Fruit fly (Drosophila melanogaster): Measurements from ENCODE around the gene Smr.
A peak's percentile ranks its signal among the peaks of the same experiment; 100 is the strongest.

The Smr gene

dm6 chrX:12667008-12667407 is 75.4 kb downstream of the Smr start:
- TF ChIP-seq Antp (GFP tag; optimal IDR thresholded peaks at IDR 0.05) (no peak), Spps (tag; optimal IDR thresholded peaks at IDR 0.05) (no peak), CG9932 (GFP tag; IDR thresholded peaks at IDR 0.05) (no peak), Ada2b (GFP tag; IDR thresholded peaks at IDR 0.05) (no peak), CG18011 (GFP tag; optimal IDR thresholded peaks at IDR 0.05) (no peak), seq (GFP tag; IDR thresholded peaks at IDR 0.05) (no peak), Atf6 (GFP tag; IDR thresholded peaks at IDR 0.05) (peak; percentile 53), da (GFP tag; optimal IDR thresholded peaks at IDR 0.05) (no peak), CG10321 (GFP tag; IDR thresholded peaks at IDR 0.05) (no peak), CG34376 (GFP tag; optimal IDR thresholded peaks at IDR 0.05) (peak; percentile 6), D19B (GFP tag; optimal IDR thresholded peaks at IDR 0.05) (no peak), nerfin-2 (GFP tag; IDR thresholded peaks at IDR 0.05; ENCODE audit: partially characterized antibody) (no peak), onecut (GFP tag; IDR thresholded peaks at IDR 0.05) (no peak), Bdp1 (GFP tag; optimal IDR thresholded peaks at IDR 0.05) (no peak), CG13296 (GFP tag; optimal IDR thresholded peaks at IDR 0.05) (peak; percentile 31), Lpt (GFP tag; optimal IDR thresholded peaks at IDR 0.05) (no peak), Meics (GFP tag; optimal IDR thresholded peaks at IDR 0.05) (no peak), CG34422 (GFP tag; IDR thresholded peaks at IDR 0.05) (no peak), Bteb2 (GFP tag; optimal IDR thresholded peaks at IDR 0.05) (no peak), Dek (tag; optimal IDR thresholded peaks at IDR 0.05) (no peak), CG4707 (GFP tag; optimal IDR thresholded peaks at IDR 0.05) (no peak), TFAM (GFP tag; optimal IDR thresholded peaks at IDR 0.05) (no peak), CG13894 (tag; optimal IDR thresholded peaks at IDR 0.05) (peak; percentile 44), wek (GFP tag; optimal IDR thresholded peaks at IDR 0.05) (peak; percentile 8), CG1529 (GFP tag; optimal IDR thresholded peaks at IDR 0.05) (no peak), dimm (GFP tag; IDR thresholded peaks at IDR 0.05) (no peak), B-H2 (GFP tag; optimal IDR thresholded peaks at IDR 0.05) (peak; percentile 12), gem (tag; optimal IDR thresholded peaks at IDR 0.05) (no peak), CG12391 (tag; optimal IDR thresholded peaks at IDR 0.05) (no peak), klu (GFP tag; IDR thresholded peaks at IDR 0.05) (no peak), sna (GFP tag; IDR thresholded peaks at IDR 0.05; ENCODE audit: partially characterized antibody) (no peak), CG6689 (GFP tag; IDR thresholded peaks at IDR 0.05) (no peak), Nf-YC (tag; optimal IDR thresholded peaks at IDR 0.05) (no peak), Asciz (GFP tag; optimal IDR thresholded peaks at IDR 0.05) (no peak), Sox100B (GFP tag; optimal IDR thresholded peaks at IDR 0.05) (no peak), ham (GFP tag; IDR thresholded peaks at IDR 0.05) (no peak), hb (GFP tag; IDR thresholded peaks at IDR 0.05; ENCODE audit: partially characterized antibody) (no peak), shn (GFP tag; optimal IDR thresholded peaks at IDR 0.05) (no peak), CrebB (tag; optimal IDR thresholded peaks at IDR 0.05) (peak; percentile 49), CG12071 (GFP tag; optimal IDR thresholded peaks at IDR 0.05) (peak; percentile 38), run (tag; optimal IDR thresholded peaks at IDR 0.05) (no peak), CG14014 (GFP tag; IDR thresholded peaks at IDR 0.05) (peak; percentile 54; the same call in 1 of the 2 replicates), Mrtf (GFP tag; IDR thresholded peaks at IDR 0.05) (no peak), kni (GFP tag; optimal IDR thresholded peaks at IDR 0.05) (no peak), disco-r (GFP tag; optimal IDR thresholded peaks at IDR 0.05) (no peak), ro (GFP tag; IDR thresholded peaks at IDR 0.05) (no peak), CG10147 (GFP tag; optimal IDR thresholded peaks at IDR 0.05) (no peak), bsh (GFP tag; optimal IDR thresholded peaks at IDR 0.05) (no peak), sisA (GFP tag; IDR thresholded peaks at IDR 0.05) (no peak), CG15269 (tag; optimal IDR thresholded peaks at IDR 0.05) (no peak), Dref (GFP tag; IDR thresholded peaks at IDR 0.05) (no peak), CG13624 (GFP tag; optimal IDR thresholded peaks at IDR 0.05) (no peak)
